Worm (Caenorhabditis elegans): Measurements from ENCODE around the gene F53F4.16.
A peak's percentile ranks its signal among the peaks of the same experiment; 100 is the strongest.

The F53F4.16 gene

DNA sequence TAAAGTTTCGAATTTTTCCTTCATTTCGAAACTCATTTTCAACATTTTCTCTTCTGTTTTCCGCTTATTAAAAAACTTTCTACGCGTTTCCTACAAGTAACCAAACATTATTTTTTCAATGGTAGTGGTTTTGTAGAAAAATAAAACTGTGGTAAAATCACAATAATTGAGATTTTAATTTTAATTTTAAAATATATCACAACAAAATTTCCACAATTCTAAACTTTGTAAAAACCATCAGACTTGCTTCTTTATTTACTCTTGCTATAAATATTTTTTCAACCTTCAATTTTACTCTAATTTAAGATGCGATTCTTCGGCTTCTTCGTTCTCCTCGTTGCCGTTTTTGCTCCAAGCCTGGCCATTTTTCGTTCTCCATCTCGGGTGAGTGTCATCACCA, 33.7 kb downstream of the F53F4.16 start, which contains the start of gene F53F4.17:
TSS of gene F53F4.17 (plus strand) at position 301 of the 400 bp plus-strand sequence.
- TF ChIP-seq ZK546.5 (tag; optimal IDR thresholded peaks at IDR 0.05), result no peak

DNA sequence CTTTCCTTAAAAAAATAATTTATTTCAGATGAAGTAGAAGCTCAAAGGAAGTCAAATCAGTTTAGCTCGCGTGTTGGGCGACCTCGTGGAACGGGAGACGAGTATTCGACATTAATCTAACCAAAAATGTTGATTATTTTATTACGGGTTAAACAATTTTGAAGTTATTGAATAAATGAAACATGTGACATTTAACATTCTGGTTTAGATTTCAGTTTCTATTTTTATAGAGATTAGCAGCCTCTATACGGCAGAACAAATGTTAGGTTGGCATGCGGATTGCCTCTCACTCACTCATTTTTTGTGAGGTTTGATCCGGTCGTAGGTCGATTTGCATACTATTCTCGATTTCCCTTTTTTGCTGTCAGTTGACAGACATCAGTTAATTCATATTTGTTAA, 37.1 kb downstream of the F53F4.16 start, which contains the start of gene F53F4.1:
TSS of gene F53F4.1 (plus strand) at position 301 of the 400 bp plus-strand sequence.
- TF ChIP-seq unc-62 (GFP tag; optimal IDR thresholded peaks at IDR 0.05), result no peak
- TF ChIP-seq ama-1 (optimal IDR thresholded peaks at IDR 0.05), result no peak
- TF ChIP-seq crh-2 (tag; optimal IDR thresholded peaks at IDR 0.05), result no peak
- no peak for TF ChIP-seq dmd-4 (tag; optimal IDR thresholded peaks at IDR 0.05)

DNA sequence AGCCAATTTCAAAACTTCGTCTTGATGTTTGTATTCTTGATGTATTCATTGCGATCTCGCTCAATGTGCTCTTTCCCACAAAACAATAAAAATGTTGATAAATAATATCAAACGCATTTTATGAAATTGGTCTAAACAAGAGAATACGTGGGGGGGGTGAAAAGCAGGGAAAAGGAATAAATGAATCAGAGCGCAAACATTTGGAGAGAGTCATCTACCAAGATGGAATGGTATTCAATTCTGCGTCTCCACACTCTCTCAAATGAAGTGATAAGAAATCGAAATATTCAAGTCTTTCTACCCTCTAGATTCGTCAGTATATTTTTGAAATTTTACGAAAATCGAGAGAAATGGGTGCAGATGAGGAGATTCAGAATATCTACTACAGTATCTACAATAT, 40.9 kb downstream of the F53F4.16 start, which contains the start of gene C50B8.5:
TSS of gene C50B8.5 (plus strand) at position 273 of the 400 bp plus-strand sequence.
- TF ChIP-seq ceh-82 (tag; optimal IDR thresholded peaks at IDR 0.05) (no peak), fos-1 (tag; optimal IDR thresholded peaks at IDR 0.05) (peak; percentile 74), F13H6.1 (tag; optimal IDR thresholded peaks at IDR 0.05) (peak; percentile 15)

DNA sequence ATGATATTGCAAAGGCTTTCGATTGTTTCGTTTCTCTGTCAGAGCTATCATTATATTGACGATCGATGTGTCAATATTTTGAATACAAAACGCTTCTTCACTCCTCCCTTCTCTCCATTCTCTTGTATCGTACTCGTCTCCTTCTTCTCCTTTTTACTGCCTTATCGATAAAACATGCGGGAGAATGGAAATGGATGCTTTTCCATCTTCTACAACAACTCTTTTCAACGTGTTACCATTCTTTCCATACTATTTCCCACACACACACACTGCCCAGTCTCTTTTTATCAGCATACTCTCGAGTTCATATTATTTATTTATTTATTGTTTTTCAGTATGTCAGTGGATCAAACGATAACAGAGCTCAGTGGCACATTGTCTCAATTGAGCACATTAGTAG, 43.0 kb downstream of the F53F4.16 start, which contains the start of gene C50B8.6:
TSS of gene C50B8.6 (plus strand) at position 336 of the 400 bp plus-strand sequence.
- no peak for TF ChIP-seq ZK546.5 (tag; optimal IDR thresholded peaks at IDR 0.05)
- no peak for TF ChIP-seq unc-55 (GFP tag; optimal IDR thresholded peaks at IDR 0.05)
- TF ChIP-seq fos-1 (tag; optimal IDR thresholded peaks at IDR 0.05), result peak; percentile 60
- no peak for TF ChIP-seq lin-39 (tag; optimal IDR thresholded peaks at IDR 0.05)
- no peak for TF ChIP-seq sma-9 (GFP tag; optimal IDR thresholded peaks at IDR 0.05)
- TF ChIP-seq sma-9 (tag; optimal IDR thresholded peaks at IDR 0.05), result no peak
- TF ChIP-seq crh-2 (tag; optimal IDR thresholded peaks at IDR 0.05), result no peak

DNA sequence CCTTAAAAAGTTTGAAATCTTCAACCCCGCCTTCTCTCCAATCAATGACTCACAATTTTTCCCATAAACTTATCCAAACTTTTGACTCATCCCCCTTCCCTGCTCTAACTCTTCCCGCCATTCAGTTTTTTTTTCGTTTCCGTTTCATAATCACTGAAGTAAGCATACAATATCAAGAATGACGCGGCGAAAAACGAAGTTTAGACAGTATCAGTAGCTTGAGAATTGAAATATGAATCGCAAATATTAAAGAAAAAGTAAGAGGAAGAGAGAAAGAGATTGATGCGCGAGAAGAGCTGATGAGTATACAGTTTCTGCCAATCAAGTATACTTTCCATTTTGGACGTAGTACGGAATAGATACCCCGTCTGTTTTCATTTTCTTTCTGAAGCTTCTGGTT, 44.2 kb downstream of the F53F4.16 start:
- TF ChIP-seq fos-1 (tag; optimal IDR thresholded peaks at IDR 0.05) (peak; percentile 88), lin-13 (GFP tag; optimal IDR thresholded peaks at IDR 0.05) (no peak), sem-4 (tag; optimal IDR thresholded peaks at IDR 0.05) (no peak), snpc-4 (tag; optimal IDR thresholded peaks at IDR 0.05) (no peak), unc-39 (tag; optimal IDR thresholded peaks at IDR 0.05) (no peak)

DNA sequence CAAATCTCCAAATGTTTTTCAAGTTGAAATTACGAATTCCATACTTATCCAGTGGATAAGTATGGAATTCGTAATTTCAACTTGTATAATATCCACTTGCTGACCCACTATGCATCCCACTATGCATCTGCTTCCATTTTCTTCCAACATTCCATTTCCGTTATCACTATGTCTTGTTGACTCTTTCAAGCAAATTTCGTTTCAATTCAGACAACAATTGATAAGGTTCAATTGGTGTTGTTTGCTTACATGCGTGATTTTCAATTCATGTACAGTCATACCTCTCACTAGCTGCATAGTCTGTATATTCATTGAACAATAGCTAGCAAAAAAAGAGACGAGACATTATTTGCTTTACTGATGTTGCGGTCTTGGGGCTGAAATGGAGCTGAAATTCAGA, 44.8 kb downstream of the F53F4.16 start:
- TF ChIP-seq unc-39 (tag; optimal IDR thresholded peaks at IDR 0.05) (no peak), unc-55 (GFP tag; optimal IDR thresholded peaks at IDR 0.05) (no peak), ceh-82 (tag; optimal IDR thresholded peaks at IDR 0.05) (no peak), crh-2 (tag; optimal IDR thresholded peaks at IDR 0.05) (no peak), sma-9 (GFP tag; optimal IDR thresholded peaks at IDR 0.05) (peak; percentile 28), sma-9 (tag; optimal IDR thresholded peaks at IDR 0.05) (no peak), nhr-23 (tag; optimal IDR thresholded peaks at IDR 0.05) (no peak), elt-3 (tag; optimal IDR thresholded peaks at IDR 0.05) (no peak), fos-1 (tag; optimal IDR thresholded peaks at IDR 0.05) (peak; percentile 93), ztf-1 (GFP tag; conservative IDR thresholded peaks at IDR 0.05) (no peak), gmeb-1 (tag; optimal IDR thresholded peaks at IDR 0.05) (peak; percentile 7), ama-1 (optimal IDR thresholded peaks at IDR 0.05) (no peak), dmd-4 (tag; optimal IDR thresholded peaks at IDR 0.05) (no peak), nhr-6 (tag; optimal IDR thresholded peaks at IDR 0.05) (no peak), lin-39 (tag; optimal IDR thresholded peaks at IDR 0.05) (no peak)

DNA sequence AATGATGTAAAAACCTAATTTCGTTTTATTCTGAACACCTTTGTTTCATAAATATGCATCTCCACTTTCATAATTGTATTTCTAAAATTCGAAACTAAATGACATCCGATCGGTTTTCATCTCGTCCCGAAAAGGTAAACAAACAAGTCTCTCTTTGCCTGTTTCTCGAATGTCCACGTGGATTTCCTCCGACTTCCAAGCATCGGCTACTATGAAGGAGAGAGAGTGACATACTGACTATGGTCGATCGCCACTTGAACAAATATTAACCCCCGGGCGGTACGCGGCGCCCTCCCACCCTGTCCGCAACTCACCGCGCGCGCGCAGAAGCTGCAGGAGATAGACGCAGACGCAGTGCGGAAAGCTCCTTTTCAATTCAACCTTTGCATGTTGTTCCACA, 45.8 kb downstream of the F53F4.16 start:
- no peak for TF ChIP-seq lsy-2 (tag; optimal IDR thresholded peaks at IDR 0.05)
- TF ChIP-seq alr-1 (tag; optimal IDR thresholded peaks at IDR 0.05), result no peak
- no peak for TF ChIP-seq unc-62 (GFP tag; optimal IDR thresholded peaks at IDR 0.05)
- TF ChIP-seq nhr-12 (tag; optimal IDR thresholded peaks at IDR 0.05), result no peak

DNA sequence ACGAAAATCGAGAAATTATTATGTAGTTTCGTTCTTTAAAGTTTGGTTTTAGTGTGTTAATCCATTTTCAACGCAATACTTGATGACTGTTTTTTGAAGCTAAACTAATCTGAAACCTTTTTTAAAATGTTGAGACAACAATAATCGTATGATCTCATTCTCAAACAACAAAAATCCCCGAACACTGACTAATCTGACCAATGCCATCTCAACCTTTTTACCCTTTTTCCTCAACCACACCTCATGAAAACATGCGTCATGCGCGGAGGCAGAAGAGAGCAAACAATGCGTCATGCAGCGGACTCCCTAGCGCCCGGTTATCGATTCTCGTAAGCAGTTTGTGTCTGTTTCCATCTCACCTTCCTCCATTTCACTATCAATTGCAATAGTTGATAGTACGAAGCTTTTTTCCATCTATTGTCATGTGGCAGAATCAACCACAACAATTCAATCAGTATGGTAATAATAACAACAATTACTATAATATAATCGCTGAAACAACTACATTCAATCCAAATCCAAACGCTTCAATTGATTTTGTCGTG, 49.8 kb downstream of the F53F4.16 start, which contains the start of gene C50B8.4:
TSS of gene C50B8.4 (plus strand) at position 299 of the 545 bp plus-strand sequence.
- TF ChIP-seq sma-3 (GFP tag; optimal IDR thresholded peaks at IDR 0.05) (no peak), nhr-11 (tag; optimal IDR thresholded peaks at IDR 0.05) (no peak), ztf-4 (tag; optimal IDR thresholded peaks at IDR 0.05) (no peak), nhr-77 (tag; optimal IDR thresholded peaks at IDR 0.05) (no peak), egl-27 (tag; optimal IDR thresholded peaks at IDR 0.05) (no peak), fos-1 (tag; optimal IDR thresholded peaks at IDR 0.05) (peak; percentile 86)

Measured in whole organism, L2 larva.